Fruit fly (Drosophila melanogaster) whole organism, embryonic: ENCODE data around the gene Pfdn2.
A peak's percentile ranks its signal among the peaks of the same experiment; 100 is the strongest.

Experiments used
- ATbp ChIP-seq: fragments of 200-800 bp; sonication (Bioruptor generic); optimal IDR thresholded peaks from 2 replicates; lab custom pipeline; 2017; ENCODE audit warnings: missing biosample characterization, mild to moderate bottlenecking, missing genetic modification characterization, missing genetic modification reagents
- Atf-2 ChIP-seq: fragments of 200-800 bp; sonication (Bioruptor generic); optimal IDR thresholded peaks from 2 replicates; lab custom pipeline; 2016; ENCODE audit warnings: missing biosample characterization, missing genetic modification characterization
- B-H2 ChIP-seq: fragments of 200-800 bp; sonication (Bioruptor generic); optimal IDR thresholded peaks from 2 replicates; lab custom pipeline; 2018; ENCODE audit warnings: missing biosample characterization, mild to moderate bottlenecking, missing genetic modification characterization
- Bgb ChIP-seq: fragments of 200-800 bp; sonication (Bioruptor generic); IDR thresholded peaks from 2 replicates; pipeline ENCODE4 v1.3.6; 2022; ENCODE audit warnings: missing biosample characterization, missing genetic modification characterization; ENCODE audit not compliant: partially characterized antibody
- CG1024 ChIP-seq: fragments of 200-800 bp; sonication (Bioruptor generic); IDR thresholded peaks from 2 replicates; pipeline ENCODE4 v1.3.6; 2022; ENCODE audit warnings: missing biosample characterization, missing genetic modification characterization
- CG10366 ChIP-seq: fragments of 200-800 bp; sonication (Bioruptor generic); IDR thresholded peaks from 2 replicates; pipeline ENCODE4 v1.3.6; 2022; ENCODE audit warnings: missing biosample characterization, missing genetic modification characterization
- CG10959 ChIP-seq: fragments of 200-800 bp; sonication (Bioruptor generic); IDR thresholded peaks from 2 replicates; pipeline ENCODE4 v1.3.6; 2022; ENCODE audit warnings: missing biosample characterization, missing genetic modification characterization
- CG11398 ChIP-seq: fragments of 200-800 bp; sonication (Bioruptor generic); optimal IDR thresholded peaks from 2 replicates; lab custom pipeline; 2016; ENCODE audit warnings: missing biosample characterization, missing genetic modification characterization
- CG12155 ChIP-seq: fragments of 200-800 bp; sonication (Bioruptor generic); optimal IDR thresholded peaks from 3 replicates; lab custom pipeline; 2016; ENCODE audit warnings: missing biosample characterization, missing genetic modification characterization
- CG12942 ChIP-seq: fragments of 200-800 bp; sonication (Bioruptor generic); optimal IDR thresholded peaks from 3 replicates; lab custom pipeline; 2016; ENCODE audit warnings: missing biosample characterization, missing genetic modification characterization
- CG13287 ChIP-seq: fragments of 200-800 bp; sonication (Bioruptor generic); IDR thresholded peaks from 2 replicates; pipeline ENCODE4 v1.3.6; 2022; ENCODE audit warnings: missing biosample characterization, missing genetic modification characterization; ENCODE audit not compliant: partially characterized antibody
- CG14050 ChIP-seq: fragments of 200-800 bp; sonication (Bioruptor generic); IDR thresholded peaks from 3 replicates; pipeline ENCODE4 v1.3.6; 2022; ENCODE audit warnings: missing biosample characterization, missing genetic modification characterization
- CG16779 ChIP-seq: fragments of 200-800 bp; sonication (Bioruptor generic); IDR thresholded peaks from 2 replicates; pipeline ENCODE4 v1.3.6; 2022; ENCODE audit warnings: missing biosample characterization, missing genetic modification characterization
- CG17186 ChIP-seq: fragments of 200-800 bp; sonication (Bioruptor generic); optimal IDR thresholded peaks from 3 replicates; lab custom pipeline; 2017; ENCODE audit warnings: missing biosample characterization, missing genetic modification reagents, missing genetic modification characterization
- CG17568 ChIP-seq: fragments of 200-800 bp; sonication (Bioruptor generic); optimal IDR thresholded peaks from 2 replicates; lab custom pipeline; 2018; ENCODE audit warnings: missing biosample characterization, mild to moderate bottlenecking, missing genetic modification characterization, moderate library complexity
- CG31365 ChIP-seq: fragments of 200-800 bp; sonication (Bioruptor generic); optimal IDR thresholded peaks from 2 replicates; lab custom pipeline; 2018; ENCODE audit warnings: missing biosample characterization, mild to moderate bottlenecking, missing genetic modification characterization
- CG34376 ChIP-seq: fragments of 200-800 bp; sonication (Bioruptor generic); optimal IDR thresholded peaks from 2 replicates; lab custom pipeline; 2018; ENCODE audit warnings: missing biosample characterization, mild to moderate bottlenecking, missing genetic modification characterization
- CG3847 ChIP-seq: fragments of 200-800 bp; sonication (Bioruptor generic); IDR thresholded peaks from 2 replicates; pipeline ENCODE4 v1.3.6; 2022; ENCODE audit warnings: missing biosample characterization, missing genetic modification characterization
- CG42726 ChIP-seq: fragments of 200-800 bp; sonication (Bioruptor generic); IDR thresholded peaks from 2 replicates; pipeline ENCODE4 v1.3.6; 2022; ENCODE audit warnings: missing biosample characterization, missing genetic modification characterization; ENCODE audit not compliant: partially characterized antibody
- CG4282 ChIP-seq: fragments of 200-800 bp; sonication (Bioruptor generic); optimal IDR thresholded peaks from 2 replicates; lab custom pipeline; 2016; ENCODE audit warnings: missing biosample characterization, missing genetic modification characterization
- CG4730 ChIP-seq: fragments of 200-800 bp; sonication (Bioruptor generic); IDR thresholded peaks from 2 replicates; pipeline ENCODE4 v1.3.6; 2022; ENCODE audit warnings: missing biosample characterization, missing genetic modification characterization
- CG5180 ChIP-seq: fragments of 200-800 bp; sonication (Bioruptor generic); optimal IDR thresholded peaks from 3 replicates; lab custom pipeline; 2017; ENCODE audit warnings: missing biosample characterization, missing genetic modification characterization, mild to moderate bottlenecking, moderate library complexity, missing genetic modification reagents
- CG6683 ChIP-seq: fragments of 200-800 bp; sonication (Bioruptor generic); optimal IDR thresholded peaks from 2 replicates; lab custom pipeline; 2017; ENCODE audit warnings: missing biosample characterization, mild to moderate bottlenecking, missing genetic modification characterization, missing genetic modification reagents
- CG7928 ChIP-seq: fragments of 200-800 bp; sonication (Bioruptor generic); optimal IDR thresholded peaks from 2 replicates; lab custom pipeline; 2017; ENCODE audit warnings: missing biosample characterization, mild to moderate bottlenecking, missing genetic modification characterization
- CG8924 ChIP-seq: fragments of 200-800 bp; optimal IDR thresholded peaks from 3 replicates; lab custom pipeline; 2019; ENCODE audit warnings: missing biosample characterization, mild to moderate bottlenecking, missing genetic modification characterization, moderate library complexity
- CG9797 ChIP-seq: fragments of 200-800 bp; sonication (Bioruptor generic); optimal IDR thresholded peaks from 3 replicates; lab custom pipeline; 2018; ENCODE audit warnings: missing biosample characterization, mild to moderate bottlenecking, missing genetic modification characterization
- Dip2 ChIP-seq: fragments of 200-800 bp; sonication (Bioruptor generic); IDR thresholded peaks from 2 replicates; pipeline ENCODE4 v1.3.6; 2022; ENCODE audit warnings: missing biosample characterization, missing genetic modification characterization
- Dref ChIP-seq: fragments of 200-800 bp; sonication (Bioruptor generic); IDR thresholded peaks from 2 replicates; pipeline ENCODE4 v1.3.6; 2022; ENCODE audit warnings: missing biosample characterization, missing genetic modification characterization
- Fer2 ChIP-seq: fragments of 200-800 bp; sonication (Bioruptor generic); optimal IDR thresholded peaks from 2 replicates; lab custom pipeline; 2018; ENCODE audit warnings: missing biosample characterization, mild to moderate bottlenecking, missing genetic modification characterization, moderate library complexity
- H2.0 ChIP-seq: fragments of 200-800 bp; sonication (Bioruptor generic); IDR thresholded peaks from 2 replicates; pipeline ENCODE4 v1.3.6; 2022; ENCODE audit warnings: missing biosample characterization, missing genetic modification characterization
- Hand ChIP-seq: fragments of 200-800 bp; sonication (Bioruptor generic); optimal IDR thresholded peaks from 2 replicates; lab custom pipeline; 2017; ENCODE audit warnings: mild to moderate bottlenecking, missing biosample characterization, missing genetic modification reagents, missing genetic modification characterization
- HmgZ ChIP-seq: fragments of 200-800 bp; sonication (Bioruptor generic); optimal IDR thresholded peaks from 2 replicates; lab custom pipeline; 2018; ENCODE audit warnings: missing biosample characterization, mild to moderate bottlenecking, missing genetic modification characterization
- Neu2 ChIP-seq: fragments of 200-800 bp; sonication (Bioruptor generic); optimal IDR thresholded peaks from 3 replicates; lab custom pipeline; 2016; ENCODE audit warnings: missing biosample characterization, missing genetic modification characterization, borderline replicate concordance
- Nf-YA ChIP-seq: fragments of 200-800 bp; sonication (Bioruptor generic); IDR thresholded peaks from 2 replicates; pipeline ENCODE4 v1.3.6; 2022; ENCODE audit warnings: missing biosample characterization, missing genetic modification characterization
- Sin3A ChIP-seq: fragments of >200 bp; optimal IDR thresholded peaks from 2 replicates; lab custom pipeline; 2018
- Sox100B ChIP-seq: fragments of 200-800 bp; sonication (Bioruptor generic); optimal IDR thresholded peaks from 3 replicates; lab custom pipeline; 2018; ENCODE audit warnings: missing biosample characterization, mild to moderate bottlenecking, missing genetic modification characterization
- Vsx1 ChIP-seq: fragments of 200-800 bp; sonication (Bioruptor generic); optimal IDR thresholded peaks from 2 replicates; lab custom pipeline; 2017; ENCODE audit warnings: missing biosample characterization, mild to moderate bottlenecking, missing genetic modification characterization, missing genetic modification reagents
- Xrp1 ChIP-seq: fragments of 200-800 bp; sonication (Bioruptor generic); IDR thresholded peaks from 2 replicates; pipeline ENCODE4 v1.3.6; 2022; ENCODE audit warnings: missing biosample characterization, missing genetic modification characterization
- bcd ChIP-seq: fragments of 200-800 bp; sonication (Bioruptor generic); optimal IDR thresholded peaks from 2 replicates; lab custom pipeline; 2017; ENCODE audit warnings: missing biosample characterization, mild to moderate bottlenecking, missing genetic modification characterization
- exex ChIP-seq: fragments of 200-800 bp; sonication (Bioruptor generic); optimal IDR thresholded peaks from 4 replicates; lab custom pipeline; 2018; ENCODE audit warnings: missing biosample characterization, mild to moderate bottlenecking, missing genetic modification characterization, moderate library complexity
- ind ChIP-seq: fragments of 200-800 bp; sonication (Bioruptor generic); optimal IDR thresholded peaks from 3 replicates; lab custom pipeline; 2016; ENCODE audit warnings: missing biosample characterization, missing genetic modification characterization
- inv ChIP-seq: fragments of 200-800 bp; sonication (Bioruptor generic); IDR thresholded peaks from 2 replicates; pipeline ENCODE4 v1.3.6; 2022; ENCODE audit warnings: missing biosample characterization, missing genetic modification characterization; ENCODE audit not compliant: partially characterized antibody
- kah ChIP-seq: fragments of 200-800 bp; sonication (Bioruptor generic); optimal IDR thresholded peaks from 2 replicates; lab custom pipeline; 2018; ENCODE audit warnings: missing biosample characterization, mild to moderate bottlenecking, missing genetic modification characterization
- lab ChIP-seq: fragments of 200-800 bp; sonication (Bioruptor generic); optimal IDR thresholded peaks from 3 replicates; lab custom pipeline; 2017; ENCODE audit warnings: missing biosample characterization, missing genetic modification characterization, mild to moderate bottlenecking, moderate library complexity, missing genetic modification reagents
- nmo ChIP-seq: fragments of 200-800 bp; sonication (Bioruptor generic); optimal IDR thresholded peaks from 2 replicates; lab custom pipeline; 2018; ENCODE audit warnings: missing biosample characterization, mild to moderate bottlenecking, missing genetic modification characterization, moderate library complexity
- pfk ChIP-seq: fragments of 200-800 bp; sonication (Bioruptor generic); optimal IDR thresholded peaks from 2 replicates; lab custom pipeline; 2018; ENCODE audit warnings: missing biosample characterization, mild to moderate bottlenecking, missing genetic modification characterization, moderate library complexity
- pho ChIP-seq: fragments of 200-800 bp; sonication (Bioruptor generic); optimal IDR thresholded peaks from 2 replicates; lab custom pipeline; 2016; ENCODE audit warnings: missing biosample characterization, missing genetic modification characterization
- repo ChIP-seq: fragments of 200-800 bp; sonication (Bioruptor generic); optimal IDR thresholded peaks from 2 replicates; lab custom pipeline; 2016; ENCODE audit warnings: missing biosample characterization, missing genetic modification characterization
- sqz ChIP-seq: fragments of 200-800 bp; sonication (Bioruptor generic); optimal IDR thresholded peaks from 3 replicates; lab custom pipeline; 2018; ENCODE audit warnings: missing biosample characterization, mild to moderate bottlenecking, missing genetic modification characterization
- wor ChIP-seq: fragments of 200-800 bp; sonication (Bioruptor generic); IDR thresholded peaks from 2 replicates; pipeline ENCODE4 v1.3.6; 2022; ENCODE audit warnings: missing biosample characterization, missing genetic modification characterization

The Pfdn2 gene

DNA sequence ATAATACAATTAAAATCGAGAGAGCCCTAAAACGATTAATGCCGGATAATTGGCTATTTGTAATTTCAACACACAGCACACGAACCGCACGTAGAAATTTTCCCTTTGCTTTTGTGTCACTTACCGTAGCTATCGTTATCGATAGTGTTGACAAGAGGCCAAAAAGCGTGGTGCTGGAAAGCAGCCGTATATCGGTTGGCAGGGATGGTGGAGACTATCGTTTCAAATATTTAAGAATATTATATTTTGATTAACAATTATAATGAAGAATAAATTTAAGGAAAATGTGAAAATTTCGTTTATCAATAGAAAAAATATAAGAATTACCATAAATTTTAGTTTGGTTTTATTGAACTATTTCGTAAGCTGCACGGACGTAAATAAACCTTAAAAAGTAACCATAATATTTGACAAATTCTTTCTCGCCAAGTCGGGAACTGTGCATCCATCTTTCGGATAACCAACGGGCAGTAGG is 18.9 kb upstream of the Pfdn2 start, which contains the start of gene JIL-1 (continued):
- TF ChIP-seq lab (peak; percentile 65), CG14050 (GFP tag; lab: Robert Waterston, UW) (peak; percentile 66; the same call in 2 of the 3 replicates), CG10959 (peak; percentile 56), Sox100B (GFP tag; lab: Kevin White, UChicago) (peak; percentile 29), CG8924 (tag; lab: Kevin White, UChicago) (peak; percentile 12), CG1024 (no peak; the same call in 1 of the 2 replicates), CG42726 (GFP tag; lab: Robert Waterston, UW) (peak; percentile 87), H2.0 (GFP tag; lab: Robert Waterston, UW) (peak; percentile 67), Vsx1 (GFP tag; lab: Kevin White, UChicago) (peak; percentile 19), wor (0 out of 2 replicates have a peak, but pooled peaks have one; percentile 11), Bgb (GFP tag; lab: Robert Waterston, UW) (peak; percentile 92), CG3847 (peak; percentile 96), pho (peak; percentile 55), CG17568 (peak; percentile 25), nmo (peak; percentile 56), Hand (GFP tag; lab: Kevin White, UChicago) (no peak), B-H2 (peak; percentile 86), kah (GFP tag; lab: Kevin White, UChicago) (no peak), ATbp (GFP tag; lab: Kevin White, UChicago) (no peak), exex (no peak), HmgZ (tag; lab: Kevin White, UChicago) (peak; percentile 49), sqz (GFP tag; lab: Kevin White, UChicago) (peak; percentile 13), inv (GFP tag; lab: Robert Waterston, UW) (peak; percentile 83), Fer2 (no peak), CG31365 (no peak), pfk (GFP tag; lab: Kevin White, UChicago) (no peak), Nf-YA (GFP tag; lab: Robert Waterston, UW) (peak; percentile 9; the same call in 1 of the 2 replicates), Xrp1 (GFP tag; lab: Robert Waterston, UW) (peak; percentile 76), CG4730 (GFP tag; lab: Robert Waterston, UW) (peak; percentile 50), CG11398 (no peak), CG5180 (no peak), CG10366 (GFP tag; lab: Robert Waterston, UW) (peak; percentile 65), bcd (peak; percentile 71), Atf-2 (no peak), CG4282 (GFP tag; lab: Kevin White, UChicago) (peak; percentile 34), ind (GFP tag; lab: Kevin White, UChicago) (peak; percentile 64), CG13287 (GFP tag; lab: Robert Waterston, UW) (peak; percentile 88), Dip2 (GFP tag; lab: Robert Waterston, UW) (no peak), CG34376 (peak; percentile 26), CG7928 (GFP tag; lab: Kevin White, UChicago) (peak; percentile 89), CG12155 (GFP tag; lab: Kevin White, UChicago) (peak; percentile 68), CG16779 (GFP tag; lab: Robert Waterston, UW) (peak; percentile 72; the same call in 1 of the 2 replicates), Neu2 (no peak), Dref (GFP tag; lab: Robert Waterston, UW) (peak; percentile 84), repo (GFP tag; lab: Kevin White, UChicago) (peak; percentile 19), Sin3A (peak; percentile 47), CG12942 (GFP tag; lab: Kevin White, UChicago) (peak; percentile 60), CG6683 (GFP tag; lab: Kevin White, UChicago) (no peak), CG9797 (peak; percentile 18), CG17186 (GFP tag; lab: Kevin White, UChicago) (no peak)
